Worm (Caenorhabditis elegans) whole organism, L2 larva: ENCODE measurements around the gene ttr-37.

ENCODE experiments used
- C34F6.9 ChIP-seq: fragments of 150-350 bp; optimal IDR thresholded peaks from 2 replicates; lab custom pipeline; 2014; ENCODE audit warnings: missing biosample characterization, missing genetic modification characterization
- F13H6.1 ChIP-seq: sonication (generic microtip); optimal IDR thresholded peaks from 2 replicates; lab custom pipeline; 2016; ENCODE audit warnings: missing genetic modification characterization, missing compliant biosample characterization
- R02D3.7 ChIP-seq: fragments of 150-350 bp; optimal IDR thresholded peaks from 2 replicates; lab custom pipeline; 2014; ENCODE audit warnings: missing biosample characterization, missing genetic modification characterization
- Y55F3AM.14 ChIP-seq: fragments of 200-800 bp; sonication (Bioruptor generic); optimal IDR thresholded peaks from 2 replicates; lab custom pipeline; 2018; ENCODE audit warnings: mild to moderate bottlenecking, missing genetic modification characterization, missing compliant biosample characterization
- alr-1 ChIP-seq: fragments of 150-350 bp; optimal IDR thresholded peaks from 2 replicates; lab custom pipeline; 2014; ENCODE audit warnings: missing biosample characterization, missing genetic modification characterization
- aly-2 ChIP-seq: fragments of 150-350 bp; optimal IDR thresholded peaks from 2 replicates; lab custom pipeline; 2014; ENCODE audit warnings: missing biosample characterization, missing genetic modification characterization
- blmp-1 ChIP-seq: sonication (generic microtip); optimal IDR thresholded peaks from 2 replicates; lab custom pipeline; 2017; ENCODE audit warnings: missing genetic modification characterization, mild to moderate bottlenecking, missing compliant biosample characterization, antibody characterized with exemption, moderate library complexity; ENCODE audit not compliant: insufficient read depth
- ceh-16 ChIP-seq: fragments of 150-350 bp; optimal IDR thresholded peaks from 2 replicates; lab custom pipeline; 2014; ENCODE audit warnings: missing biosample characterization, missing genetic modification characterization
- ceh-82 ChIP-seq: fragments of 150-350 bp; optimal IDR thresholded peaks from 2 replicates; lab custom pipeline; 2014; ENCODE audit warnings: missing biosample characterization, missing genetic modification characterization
- crh-2 ChIP-seq: sonication (generic microtip); optimal IDR thresholded peaks from 2 replicates; lab custom pipeline; 2017; ENCODE audit warnings: missing biosample characterization, missing genetic modification characterization
- dmd-4 ChIP-seq: sonication (generic microtip); optimal IDR thresholded peaks from 2 replicates; lab custom pipeline; 2017; ENCODE audit warnings: missing biosample characterization, missing genetic modification characterization
- egl-27 ChIP-seq: sonication (generic microtip); optimal IDR thresholded peaks from 3 replicates; lab custom pipeline; 2017; ENCODE audit warnings: missing biosample characterization, missing genetic modification reagents, missing genetic modification characterization
- elt-1 ChIP-seq: fragments of 150-350 bp; optimal IDR thresholded peaks from 2 replicates; lab custom pipeline; 2014; ENCODE audit warnings: missing biosample characterization, missing genetic modification characterization
- fos-1 ChIP-seq: fragments of 150-350 bp; optimal IDR thresholded peaks from 2 replicates; lab custom pipeline; 2014; ENCODE audit warnings: missing biosample characterization, missing genetic modification characterization
- gmeb-1 ChIP-seq: fragments of 150-350 bp; optimal IDR thresholded peaks from 2 replicates; lab custom pipeline; 2014; ENCODE audit warnings: missing biosample characterization, missing genetic modification characterization
- lin-13 ChIP-seq: fragments of 150-350 bp; optimal IDR thresholded peaks from 2 replicates; lab custom pipeline; 2014; ENCODE audit warnings: missing biosample characterization, missing genetic modification reagents, missing genetic modification characterization
- lsy-2 ChIP-seq, 2 experiments: fragments of 150-350 bp in 1 of 2; sonication (generic microtip) in 1 of 2; optimal IDR thresholded peaks; 2 replicates each; lab custom pipeline; 2014 to 2017; ENCODE audit warnings: missing biosample characterization in 2 of 2, missing genetic modification characterization in 2 of 2
- mab-5 ChIP-seq: fragments of 150-350 bp; optimal IDR thresholded peaks from 2 replicates; lab custom pipeline; 2014; ENCODE audit warnings: missing biosample characterization, missing genetic modification characterization
- mbf-1 ChIP-seq: sonication (generic microtip); optimal IDR thresholded peaks from 2 replicates; lab custom pipeline; 2017; ENCODE audit warnings: missing biosample characterization, missing genetic modification characterization
- mdl-1 ChIP-seq, 2 experiments: fragments of 150-350 bp in 1 of 2; sonication (generic microtip) in 1 of 2; optimal IDR thresholded peaks; 2 replicates each; lab custom pipeline; 2017; ENCODE audit warnings: missing biosample characterization in 2 of 2, missing genetic modification characterization in 2 of 2
- nhr-11 ChIP-seq: fragments of 150-350 bp; optimal IDR thresholded peaks from 2 replicates; lab custom pipeline; 2014; ENCODE audit warnings: missing biosample characterization, missing genetic modification characterization
- nhr-12 ChIP-seq: fragments of 150-350 bp; optimal IDR thresholded peaks from 2 replicates; lab custom pipeline; 2014; ENCODE audit warnings: missing biosample characterization, missing genetic modification characterization
- nhr-129 ChIP-seq: fragments of 150-350 bp; optimal IDR thresholded peaks from 2 replicates; lab custom pipeline; 2014; ENCODE audit warnings: missing biosample characterization, missing genetic modification characterization
- nhr-21 ChIP-seq: fragments of 150-350 bp; optimal IDR thresholded peaks from 2 replicates; lab custom pipeline; 2014; ENCODE audit warnings: missing biosample characterization, missing genetic modification characterization
- nhr-237 ChIP-seq: fragments of 150-350 bp; optimal IDR thresholded peaks from 2 replicates; lab custom pipeline; 2014; ENCODE audit warnings: missing biosample characterization, missing genetic modification characterization
- nhr-25 ChIP-seq: fragments of 150-350 bp; sonication (generic microtip); optimal IDR thresholded peaks from 3 replicates; lab custom pipeline; 2014; ENCODE audit warnings: missing biosample characterization, missing genetic modification characterization
- nhr-77 ChIP-seq: fragments of 150-350 bp; optimal IDR thresholded peaks from 2 replicates; lab custom pipeline; 2014; ENCODE audit warnings: missing biosample characterization, missing genetic modification characterization
- peb-1 ChIP-seq: fragments of 150-350 bp; optimal IDR thresholded peaks from 2 replicates; lab custom pipeline; 2014; ENCODE audit warnings: missing biosample characterization, missing genetic modification characterization
- skn-1 ChIP-seq: sonication (generic microtip); optimal IDR thresholded peaks from 2 replicates; lab custom pipeline; 2017; ENCODE audit warnings: missing biosample characterization, missing genetic modification characterization
- sma-3 ChIP-seq: sonication (generic microtip); optimal IDR thresholded peaks from 2 replicates; lab custom pipeline; 2016; ENCODE audit warnings: missing genetic modification reagents, missing genetic modification characterization, missing compliant biosample characterization
- sma-9 ChIP-seq, 2 experiments: fragments of 150-350 bp in 1 of 2; sonication (generic microtip) in 1 of 2; optimal IDR thresholded peaks; 2 replicates each; lab custom pipeline; 2014 to 2016; ENCODE audit warnings: missing genetic modification characterization in 2 of 2, mild to moderate bottlenecking in 1 of 2, missing biosample characterization in 1 of 2, missing compliant biosample characterization in 1 of 2, missing genetic modification reagents in 1 of 2, moderate library complexity in 1 of 2
- snpc-4 ChIP-seq: fragments of 150-350 bp; optimal IDR thresholded peaks from 2 replicates; lab custom pipeline; 2014; ENCODE audit warnings: missing biosample characterization, missing genetic modification characterization
- unc-39 ChIP-seq: fragments of 150-350 bp; optimal IDR thresholded peaks from 2 replicates; lab custom pipeline; 2014; ENCODE audit warnings: missing biosample characterization, missing genetic modification characterization
- unc-55 ChIP-seq: fragments of 150-350 bp; sonication (generic microtip); optimal IDR thresholded peaks from 3 replicates; lab custom pipeline; 2014; ENCODE audit warnings: missing biosample characterization, missing genetic modification reagents, missing genetic modification characterization
- unc-62 ChIP-seq: fragments of 150-350 bp; optimal IDR thresholded peaks from 2 replicates; lab custom pipeline; 2014; ENCODE audit warnings: missing biosample characterization, missing genetic modification reagents, missing genetic modification characterization
- zag-1 ChIP-seq: fragments of 150-350 bp; optimal IDR thresholded peaks from 2 replicates; lab custom pipeline; 2014; ENCODE audit warnings: missing biosample characterization, missing genetic modification characterization
- ztf-11 ChIP-seq: sonication (generic microtip); optimal IDR thresholded peaks from 2 replicates; lab custom pipeline; 2017; ENCODE audit warnings: missing biosample characterization, missing genetic modification characterization
- ztf-4 ChIP-seq: fragments of 150-350 bp; optimal IDR thresholded peaks from 2 replicates; lab custom pipeline; 2014; ENCODE audit warnings: missing biosample characterization, missing genetic modification characterization

The ttr-37 gene

ce11 chrX:1322997-1323396 is 14.0 kb downstream of the ttr-37 start (continued):
- no peak for TF ChIP-seq nhr-11 (tag; lab: Kevin White, UChicago)
- peak; percentile 74 to 84 for TF ChIP-seq lsy-2 (tag; optimal IDR thresholded peaks at IDR 0.05; lab: Kevin White, UChicago)
- TF ChIP-seq mdl-1 (tag; optimal IDR thresholded peaks at IDR 0.05; lab: Kevin White, UChicago), result peak; percentile 61 to 81
- TF ChIP-seq zag-1 (tag; lab: Kevin White, UChicago), result peak; percentile 83
- TF ChIP-seq snpc-4, result peak; percentile 41
- TF ChIP-seq unc-62 (GFP tag; lab: Kevin White, UChicago), result no peak
- no peak for TF ChIP-seq elt-1 (tag; lab: Kevin White, UChicago)

DNA sequence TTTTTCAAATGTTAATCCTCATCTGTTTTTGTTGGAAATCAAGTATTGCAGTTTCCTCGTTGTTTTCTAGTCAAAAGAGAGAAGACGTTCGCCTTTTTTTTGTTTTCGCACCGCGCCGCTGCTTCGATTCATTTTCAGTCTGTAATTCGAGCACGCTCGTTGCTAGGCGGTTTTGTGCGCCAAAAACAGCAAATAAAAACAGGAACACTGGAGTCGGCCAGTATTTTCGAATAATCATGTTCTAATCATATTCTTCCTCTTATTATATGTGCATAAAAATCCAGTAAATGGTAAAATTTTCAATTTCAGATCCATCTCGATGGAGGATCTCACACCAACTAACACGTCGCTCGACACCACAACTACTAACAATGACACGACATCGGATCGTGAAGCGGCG is 15.9 kb downstream of the ttr-37 start, which contains the start of gene pdk-1:
TSS of gene pdk-1 (plus strand) at position 301 of the 400 bp plus-strand sequence.
- TF ChIP-seq elt-1 (tag; lab: Kevin White, UChicago), result no peak

DNA sequence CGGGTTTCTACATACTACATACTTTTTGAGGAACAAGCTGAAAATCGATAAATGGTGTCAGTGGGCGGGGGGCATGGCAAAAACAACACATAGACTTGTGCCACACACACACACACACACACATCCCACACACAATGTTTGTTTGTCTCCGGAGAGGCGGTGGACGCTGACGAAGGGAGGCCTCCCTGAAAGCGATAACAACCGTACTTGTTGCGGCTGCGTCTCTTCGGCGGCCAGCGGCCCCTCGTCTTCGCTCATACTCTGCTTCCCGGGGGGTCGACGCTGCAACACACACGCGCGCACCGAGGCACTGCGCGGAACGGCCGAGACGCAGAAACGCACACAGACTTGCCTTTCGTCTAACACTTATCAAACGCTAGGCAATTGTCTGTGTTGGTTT is 17.3 kb downstream of the ttr-37 start:
- no peak for TF ChIP-seq skn-1 (tag; lab: Kevin White, UChicago)
- peak; percentile 63 for TF ChIP-seq sma-3 (GFP tag; lab: Kevin White, UChicago)
- TF ChIP-seq aly-2 (tag; lab: Kevin White, UChicago), result no peak
- TF ChIP-seq lsy-2 (tag; optimal IDR thresholded peaks at IDR 0.05; lab: Kevin White, UChicago), result peak in 1 of 2 experiments; percentile 28
- peak; percentile 88 for TF ChIP-seq F13H6.1 (tag; lab: Kevin White, UChicago)
- no peak for TF ChIP-seq mbf-1 (tag; lab: Kevin White, UChicago)
- TF ChIP-seq unc-39 (tag; lab: Kevin White, UChicago), result no peak
- TF ChIP-seq R02D3.7 (tag; lab: Kevin White, UChicago), result no peak
- no peak for TF ChIP-seq lin-13 (GFP tag; lab: Kevin White, UChicago)
- TF ChIP-seq fos-1, result peak; percentile 27
- TF ChIP-seq nhr-237, result no peak
- no peak for TF ChIP-seq peb-1 (tag; lab: Kevin White, UChicago)
- no peak for TF ChIP-seq nhr-12 (tag; lab: Kevin White, UChicago)
- no peak for TF ChIP-seq blmp-1
- no peak for TF ChIP-seq ztf-11 (tag; lab: Kevin White, UChicago)
- peak; percentile 25 for TF ChIP-seq C34F6.9 (tag; lab: Kevin White, UChicago)
- TF ChIP-seq mdl-1 (tag; optimal IDR thresholded peaks at IDR 0.05; lab: Kevin White, UChicago), result peak; percentile 44 to 71
- TF ChIP-seq dmd-4, result no peak
- no peak for TF ChIP-seq unc-62 (GFP tag; lab: Kevin White, UChicago)
- TF ChIP-seq gmeb-1, result peak; percentile 17
- no peak for TF ChIP-seq mab-5 (tag; lab: Kevin White, UChicago)
- no peak for TF ChIP-seq nhr-25 (tag; lab: Kevin White, UChicago)
- TF ChIP-seq nhr-129 (tag; lab: Kevin White, UChicago), result peak; percentile 80
- TF ChIP-seq nhr-77 (tag; lab: Kevin White, UChicago), result no peak
- TF ChIP-seq sma-9 (GFP tag; optimal IDR thresholded peaks at IDR 0.05; lab: Kevin White, UChicago), result peak; percentile 52
- no peak for TF ChIP-seq sma-9 (tag; optimal IDR thresholded peaks at IDR 0.05; lab: Kevin White, UChicago)
- peak; percentile 38 for TF ChIP-seq nhr-21 (tag; lab: Kevin White, UChicago)
- TF ChIP-seq egl-27 (tag; lab: Kevin White, UChicago), result no peak
- TF ChIP-seq unc-55 (GFP tag; lab: Kevin White, UChicago), result peak; percentile 57
- TF ChIP-seq crh-2 (tag; lab: Kevin White, UChicago), result peak; percentile 51
- peak; percentile 3 for TF ChIP-seq zag-1 (tag; lab: Kevin White, UChicago)
- peak; percentile 55 for TF ChIP-seq Y55F3AM.14 (GFP tag; lab: Kevin White, UChicago)
- TF ChIP-seq ztf-4 (tag; lab: Kevin White, UChicago), result no peak
- no peak for TF ChIP-seq alr-1 (tag; lab: Kevin White, UChicago)
- no peak for TF ChIP-seq ceh-82 (tag; lab: Kevin White, UChicago)
- peak; percentile 26 for TF ChIP-seq ceh-16 (tag; lab: Kevin White, UChicago)

DNA sequence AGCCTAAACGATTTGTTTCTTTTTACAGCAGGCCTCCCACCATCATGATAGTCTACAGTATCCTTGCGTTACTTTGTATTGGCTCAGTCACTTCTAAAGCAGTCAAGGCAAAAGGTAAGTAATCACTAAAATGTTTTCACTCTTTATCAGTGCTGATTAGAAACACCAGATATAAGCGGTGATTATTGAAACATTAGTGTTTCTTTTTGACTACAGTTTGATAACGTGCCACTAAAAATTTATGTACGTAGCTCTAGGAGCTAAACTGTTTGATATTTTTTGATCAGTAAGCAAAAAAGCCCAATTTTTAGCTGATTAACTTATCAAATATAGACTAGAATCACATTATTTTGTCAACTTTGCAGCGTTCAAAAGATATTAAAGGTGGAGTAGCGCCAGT is 25.4 kb downstream of the ttr-37 start:
- no peak for TF ChIP-seq nhr-11 (tag; lab: Kevin White, UChicago)
- peak; percentile 7 for TF ChIP-seq fos-1
